Fruit fly (Drosophila melanogaster) whole organism, embryonic: ENCODE results near the gene CG42784.

Source experiments
- Antp ChIP-seq: fragments of 200-800 bp; sonication (Bioruptor generic); optimal IDR thresholded peaks from 3 replicates; lab custom pipeline; 2016; ENCODE audit warnings: missing biosample characterization, missing genetic modification characterization
- Blimp-1 ChIP-seq: fragments of 200-800 bp; sonication (Bioruptor generic); optimal IDR thresholded peaks from 3 replicates; lab custom pipeline; 2018; ENCODE audit warnings: missing biosample characterization, missing genetic modification characterization, mild to moderate bottlenecking, moderate library complexity, missing genetic modification reagents
- BtbVII ChIP-seq: fragments of 200-800 bp; sonication (Bioruptor generic); optimal IDR thresholded peaks from 3 replicates; lab custom pipeline; 2017; ENCODE audit warnings: missing biosample characterization, mild to moderate bottlenecking, missing genetic modification characterization
- CG10267 ChIP-seq: fragments of 200-800 bp; sonication (Bioruptor generic); optimal IDR thresholded peaks from 2 replicates; lab custom pipeline; 2018; ENCODE audit warnings: missing biosample characterization, mild to moderate bottlenecking, missing genetic modification characterization, moderate library complexity
- CG12219 ChIP-seq: fragments of 200-800 bp; sonication (Bioruptor generic); optimal IDR thresholded peaks from 3 replicates; lab custom pipeline; 2018; ENCODE audit warnings: missing biosample characterization, mild to moderate bottlenecking, missing genetic modification characterization
- CG12744 ChIP-seq: fragments of 200-800 bp; sonication (Bioruptor generic); optimal IDR thresholded peaks from 2 replicates; lab custom pipeline; 2016; ENCODE audit warnings: missing biosample characterization, missing genetic modification characterization
- CG12769 ChIP-seq: fragments of 200-800 bp; sonication (Bioruptor generic); optimal IDR thresholded peaks from 2 replicates; lab custom pipeline; 2019; ENCODE audit warnings: missing biosample characterization, mild to moderate bottlenecking, missing genetic modification characterization, moderate library complexity
- CG13624 ChIP-seq: fragments of 200-800 bp; sonication (Bioruptor generic); optimal IDR thresholded peaks from 2 replicates; lab custom pipeline; 2016; ENCODE audit warnings: missing biosample characterization, missing genetic modification characterization
- CG1792 ChIP-seq: fragments of 200-800 bp; sonication (Bioruptor generic); optimal IDR thresholded peaks from 2 replicates; lab custom pipeline; 2016; ENCODE audit warnings: missing biosample characterization, missing genetic modification characterization
- CG2202 ChIP-seq: fragments of 200-800 bp; sonication (Bioruptor generic); optimal IDR thresholded peaks from 2 replicates; lab custom pipeline; 2018; ENCODE audit warnings: missing biosample characterization, mild to moderate bottlenecking, missing genetic modification characterization
- CG32772 ChIP-seq: fragments of 200-800 bp; sonication (Bioruptor generic); IDR thresholded peaks from 2 replicates; pipeline ENCODE4 v1.3.6; 2022; ENCODE audit warnings: missing biosample characterization, missing genetic modification characterization
- CG34376 ChIP-seq: fragments of 200-800 bp; sonication (Bioruptor generic); optimal IDR thresholded peaks from 2 replicates; lab custom pipeline; 2018; ENCODE audit warnings: missing biosample characterization, mild to moderate bottlenecking, missing genetic modification characterization
- CG3847 ChIP-seq: fragments of 200-800 bp; sonication (Bioruptor generic); IDR thresholded peaks from 2 replicates; pipeline ENCODE4 v1.3.6; 2022; ENCODE audit warnings: missing biosample characterization, missing genetic modification characterization
- CG42726 ChIP-seq: fragments of 200-800 bp; sonication (Bioruptor generic); IDR thresholded peaks from 2 replicates; pipeline ENCODE4 v1.3.6; 2022; ENCODE audit warnings: missing biosample characterization, missing genetic modification characterization; ENCODE audit not compliant: partially characterized antibody
- CG4360 ChIP-seq: fragments of 200-800 bp; sonication (Bioruptor generic); IDR thresholded peaks from 2 replicates; pipeline ENCODE4 v1.3.6; 2022; ENCODE audit warnings: missing biosample characterization, missing genetic modification characterization
- CG4820 ChIP-seq: fragments of 200-800 bp; sonication (Bioruptor generic); optimal IDR thresholded peaks from 3 replicates; lab custom pipeline; 2016; ENCODE audit warnings: missing biosample characterization, missing genetic modification characterization
- CG5180 ChIP-seq: fragments of 200-800 bp; sonication (Bioruptor generic); optimal IDR thresholded peaks from 3 replicates; lab custom pipeline; 2017; ENCODE audit warnings: missing biosample characterization, missing genetic modification characterization, mild to moderate bottlenecking, moderate library complexity, missing genetic modification reagents
- CG8281 ChIP-seq: fragments of 200-800 bp; sonication (Bioruptor generic); optimal IDR thresholded peaks from 2 replicates; lab custom pipeline; 2018; ENCODE audit warnings: missing biosample characterization, mild to moderate bottlenecking, missing genetic modification characterization, moderate library complexity
- CrebB ChIP-seq: fragments of 200-800 bp; sonication (Bioruptor generic); optimal IDR thresholded peaks from 3 replicates; lab custom pipeline; 2018; ENCODE audit warnings: missing biosample characterization, mild to moderate bottlenecking, missing genetic modification characterization
- Eip74EF ChIP-seq, 2 experiments: fragments of 200-800 bp in 1 of 2; fragments of >200 bp in 1 of 2; sonication (Bioruptor generic) in 1 of 2; optimal IDR thresholded peaks; 2 replicates each; lab custom pipeline; 2017 to 2019; ENCODE audit warnings: missing biosample characterization in 2 of 2, missing genetic modification characterization in 2 of 2, mild to moderate bottlenecking in 1 of 2, moderate library complexity in 1 of 2
- H2.0 ChIP-seq: fragments of 200-800 bp; sonication (Bioruptor generic); IDR thresholded peaks from 2 replicates; pipeline ENCODE4 v1.3.6; 2022; ENCODE audit warnings: missing biosample characterization, missing genetic modification characterization
- Jarid2 ChIP-seq: fragments of 200-800 bp; sonication (Bioruptor generic); optimal IDR thresholded peaks from 3 replicates; lab custom pipeline; 2017; ENCODE audit warnings: mild to moderate bottlenecking, missing biosample characterization, missing genetic modification reagents, missing genetic modification characterization
- Lim3 ChIP-seq: fragments of 200-800 bp; sonication (Bioruptor generic); IDR thresholded peaks from 2 replicates; pipeline ENCODE4 v1.3.6; 2022; ENCODE audit warnings: missing biosample characterization, missing genetic modification characterization
- Max ChIP-seq: fragments of 200-800 bp; sonication (Bioruptor generic); optimal IDR thresholded peaks from 2 replicates; lab custom pipeline; 2016; ENCODE audit warnings: missing biosample characterization, mild to moderate bottlenecking, missing genetic modification characterization
- Mrtf ChIP-seq: fragments of 200-800 bp; sonication (Bioruptor generic); IDR thresholded peaks from 3 replicates; pipeline ENCODE4 v1.3.6; 2022; ENCODE audit warnings: missing biosample characterization, missing genetic modification characterization
- Nf-YA ChIP-seq: fragments of 200-800 bp; sonication (Bioruptor generic); IDR thresholded peaks from 2 replicates; pipeline ENCODE4 v1.3.6; 2022; ENCODE audit warnings: missing biosample characterization, missing genetic modification characterization
- Xbp1 ChIP-seq: fragments of 200-800 bp; sonication (Bioruptor generic); optimal IDR thresholded peaks from 3 replicates; lab custom pipeline; 2016; ENCODE audit warnings: missing biosample characterization, mild to moderate bottlenecking, missing genetic modification characterization
- ac ChIP-seq: fragments of 200-800 bp; sonication (Bioruptor generic); optimal IDR thresholded peaks from 3 replicates; lab custom pipeline; 2017; ENCODE audit warnings: missing biosample characterization, mild to moderate bottlenecking, missing genetic modification characterization
- ap ChIP-seq: fragments of 200-800 bp; sonication (Bioruptor generic); IDR thresholded peaks from 2 replicates; pipeline ENCODE4 v1.3.6; 2022; ENCODE audit warnings: missing biosample characterization, missing genetic modification characterization
- bcd ChIP-seq: fragments of 200-800 bp; sonication (Bioruptor generic); optimal IDR thresholded peaks from 2 replicates; lab custom pipeline; 2017; ENCODE audit warnings: missing biosample characterization, mild to moderate bottlenecking, missing genetic modification characterization
- btn ChIP-seq: fragments of 200-800 bp; sonication (Bioruptor generic); optimal IDR thresholded peaks from 2 replicates; lab custom pipeline; 2016; ENCODE audit warnings: missing biosample characterization, missing genetic modification characterization
- cad ChIP-seq: fragments of >200 bp; optimal IDR thresholded peaks from 2 replicates; lab custom pipeline; 2017; ENCODE audit warnings: missing biosample characterization, missing genetic modification characterization
- fd64A ChIP-seq: fragments of 200-800 bp; sonication (Bioruptor generic); optimal IDR thresholded peaks from 3 replicates; lab custom pipeline; 2018; ENCODE audit warnings: missing biosample characterization, mild to moderate bottlenecking, missing genetic modification characterization
- gce ChIP-seq: fragments of 200-800 bp; sonication (Bioruptor generic); IDR thresholded peaks from 3 replicates; pipeline ENCODE4 v1.3.6; 2022; ENCODE audit warnings: missing biosample characterization, missing genetic modification characterization
- gfzf ChIP-seq: fragments of 200-800 bp; sonication (Bioruptor generic); optimal IDR thresholded peaks from 2 replicates; lab custom pipeline; 2016; ENCODE audit warnings: missing biosample characterization, mild to moderate bottlenecking, missing genetic modification characterization, moderate library complexity
- gsb-n ChIP-seq: fragments of 200-800 bp; sonication (Bioruptor generic); optimal IDR thresholded peaks from 3 replicates; lab custom pipeline; 2018; ENCODE audit warnings: missing biosample characterization, mild to moderate bottlenecking, missing genetic modification characterization
- hb ChIP-seq: fragments of 200-800 bp; sonication (Bioruptor generic); IDR thresholded peaks from 3 replicates; pipeline ENCODE4 v1.3.6; 2022; ENCODE audit warnings: missing biosample characterization, missing genetic modification characterization; ENCODE audit not compliant: partially characterized antibody
- hkb ChIP-seq, 2 experiments: fragments of 200-800 bp in 1 of 2; fragments of >200 bp in 1 of 2; sonication (Bioruptor generic) in 1 of 2; IDR thresholded peaks in 1 of 2; optimal IDR thresholded peaks in 1 of 2; 2 replicates each; pipeline versions ENCODE4 v1.3.6 to Lab custom; 2017 to 2022; ENCODE audit warnings: missing biosample characterization in 1 of 2, missing genetic modification characterization in 1 of 2
- jigr1 ChIP-seq: fragments of 200-800 bp; sonication (Bioruptor generic); IDR thresholded peaks from 3 replicates; pipeline ENCODE4 v1.3.6; 2022; ENCODE audit warnings: missing biosample characterization, missing genetic modification characterization
- ken ChIP-seq: fragments of 200-800 bp; sonication (Bioruptor generic); IDR thresholded peaks from 3 replicates; pipeline ENCODE4 v1.3.6; 2022; ENCODE audit warnings: missing biosample characterization, missing genetic modification characterization
- kni ChIP-seq: fragments of 200-800 bp; sonication (Bioruptor generic); optimal IDR thresholded peaks from 3 replicates; lab custom pipeline; 2017; ENCODE audit warnings: mild to moderate bottlenecking, missing biosample characterization, missing genetic modification reagents, missing genetic modification characterization
- mam ChIP-seq: fragments of 200-800 bp; sonication (Bioruptor generic); optimal IDR thresholded peaks from 3 replicates; lab custom pipeline; 2016; ENCODE audit warnings: missing biosample characterization, missing genetic modification characterization
- mld ChIP-seq: fragments of 200-800 bp; sonication (Bioruptor generic); IDR thresholded peaks from 3 replicates; pipeline ENCODE4 v1.3.6; 2022; ENCODE audit warnings: missing biosample characterization, missing genetic modification characterization; ENCODE audit not compliant: partially characterized antibody
- repo ChIP-seq: fragments of 200-800 bp; sonication (Bioruptor generic); optimal IDR thresholded peaks from 2 replicates; lab custom pipeline; 2016; ENCODE audit warnings: missing biosample characterization, missing genetic modification characterization
- ro ChIP-seq: fragments of 200-800 bp; sonication (Bioruptor generic); IDR thresholded peaks from 2 replicates; pipeline ENCODE4 v1.3.6; 2022; ENCODE audit warnings: missing biosample characterization, missing genetic modification characterization
- run ChIP-seq: fragments of 200-800 bp; sonication (Bioruptor generic); optimal IDR thresholded peaks from 3 replicates; lab custom pipeline; 2018; ENCODE audit warnings: missing biosample characterization, mild to moderate bottlenecking, missing genetic modification characterization
- sim ChIP-seq: fragments of 200-800 bp; sonication (Bioruptor generic); IDR thresholded peaks from 2 replicates; pipeline ENCODE4 v1.3.6; 2022; ENCODE audit warnings: missing biosample characterization, missing genetic modification characterization
- tx ChIP-seq: fragments of 200-800 bp; sonication (Bioruptor generic); optimal IDR thresholded peaks from 2 replicates; lab custom pipeline; 2016; ENCODE audit warnings: missing biosample characterization, missing genetic modification characterization
- vnd ChIP-seq: fragments of 200-800 bp; sonication (Bioruptor generic); IDR thresholded peaks from 3 replicates; pipeline ENCODE4 v1.3.6; 2022; ENCODE audit warnings: missing biosample characterization, missing genetic modification characterization; ENCODE audit not compliant: partially characterized antibody
- zfh1 ChIP-seq: fragments of 200-800 bp; sonication (Bioruptor generic); IDR thresholded peaks from 3 replicates; pipeline ENCODE4 v1.3.6; 2022; ENCODE audit warnings: missing biosample characterization, missing genetic modification characterization

CG42784 gene

DNA sequence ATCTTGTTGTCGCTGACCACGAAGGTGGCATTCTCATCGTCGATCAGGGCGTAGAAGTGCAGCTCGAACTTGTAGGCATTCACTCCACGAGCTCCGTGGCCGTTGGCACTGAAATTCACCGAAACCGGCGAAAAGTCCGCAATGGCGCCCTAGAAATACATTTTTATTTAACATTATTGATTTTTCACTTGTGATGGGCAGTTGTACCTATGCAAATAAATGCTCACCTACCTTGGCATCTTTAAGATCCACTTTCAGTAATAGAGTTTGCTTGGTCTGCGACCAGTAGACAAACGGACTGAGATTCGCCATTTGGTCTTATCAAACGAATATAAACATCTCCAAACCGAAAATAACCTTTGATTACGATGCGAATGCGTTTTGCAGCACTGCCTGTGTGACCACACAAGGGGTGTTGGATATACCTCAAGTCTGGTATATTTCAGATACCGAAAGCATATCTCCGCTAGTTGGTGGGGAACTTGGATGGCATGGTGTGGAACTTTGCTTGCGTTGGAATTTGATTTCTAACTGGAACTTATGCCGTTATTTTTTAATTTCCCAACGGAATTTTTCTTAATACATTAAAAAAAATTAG, 30.1 kb downstream of the CG42784 start, which contains the start of gene Hacd2 (continued):
- TF ChIP-seq hkb (optimal IDR thresholded peaks at IDR 0.05; lab: Kevin White, UChicago) (no peak), hkb (GFP tag; IDR thresholded peaks at IDR 0.05; lab: Robert Waterston, UW) (no peak), Lim3 (no peak), CG5180 (GFP tag; lab: Kevin White, UChicago) (no peak), CG42726 (GFP tag; lab: Robert Waterston, UW) (no peak; the same call in 1 of the 2 replicates), CrebB (tag; lab: Kevin White, UChicago) (no peak), mam (GFP tag; lab: Kevin White, UChicago) (peak; percentile 41), CG1792 (GFP tag; lab: Kevin White, UChicago) (peak; percentile 28), ken (GFP tag; lab: Robert Waterston, UW) (no peak), run (no peak), H2.0 (no peak), CG12219 (GFP tag; lab: Kevin White, UChicago) (no peak), Xbp1 (GFP tag; lab: Kevin White, UChicago) (peak; percentile 35), CG34376 (no peak), ro (GFP tag; lab: Robert Waterston, UW) (no peak), tx (GFP tag; lab: Kevin White, UChicago) (no peak), Nf-YA (GFP tag; lab: Robert Waterston, UW) (no peak), ap (GFP tag; lab: Robert Waterston, UW) (no peak), btn (no peak), CG4360 (GFP tag; lab: Robert Waterston, UW) (no peak), sim (GFP tag; lab: Robert Waterston, UW) (no peak), mld (no peak), Max (GFP tag; lab: Kevin White, UChicago) (peak; percentile 3), CG32772 (GFP tag; lab: Robert Waterston, UW) (no peak), CG2202 (tag; lab: Kevin White, UChicago) (no peak), gce (GFP tag; lab: Robert Waterston, UW) (no peak), Eip74EF (GFP tag; optimal IDR thresholded peaks at IDR 0.05; lab: Kevin White, UChicago) (no peak), ac (GFP tag; lab: Kevin White, UChicago) (no peak), Antp (peak; percentile 38), kni (no peak), repo (GFP tag; lab: Kevin White, UChicago) (no peak), bcd (GFP tag; lab: Kevin White, UChicago) (peak; percentile 7), jigr1 (GFP tag; lab: Robert Waterston, UW) (no peak), cad (no peak), gsb-n (tag; lab: Kevin White, UChicago) (no peak), Mrtf (GFP tag; lab: Robert Waterston, UW) (no peak), hb (GFP tag; lab: Robert Waterston, UW) (no peak), CG12769 (tag; lab: Kevin White, UChicago) (no peak), vnd (GFP tag; lab: Robert Waterston, UW) (no peak), CG3847 (peak; percentile 71), CG8281 (tag; lab: Kevin White, UChicago) (no peak), CG10267 (tag; lab: Kevin White, UChicago) (peak; percentile 94), Blimp-1 (no peak), fd64A (GFP tag; lab: Kevin White, UChicago) (no peak), CG12744 (GFP tag; lab: Kevin White, UChicago) (peak; percentile 26), BtbVII (GFP tag; lab: Kevin White, UChicago) (no peak), Jarid2 (no peak), gfzf (GFP tag; lab: Kevin White, UChicago) (peak; percentile 95), CG4820 (GFP tag; lab: Kevin White, UChicago) (no peak), zfh1 (GFP tag; lab: Robert Waterston, UW) (0 out of 3 replicates have a peak, but pooled peaks have one; percentile 29), CG13624 (GFP tag; lab: Kevin White, UChicago) (peak; percentile 53)
